Worm (Caenorhabditis elegans) whole organism, L4 larva: ENCODE measurements around the gene nucb-1.

Source experiments
- ZK337.2 ChIP-seq: fragments of 200-800 bp; sonication (Bioruptor generic); IDR thresholded peaks from 2 replicates; pipeline ENCODE4 v1.3.6; 2022; ENCODE audit warnings: missing genetic modification reagents, missing genetic modification characterization, missing compliant biosample characterization
- lin-15B ChIP-seq: fragments of 150-350 bp; sonication (generic microtip); optimal IDR thresholded peaks from 3 replicates; lab custom pipeline; 2014; ENCODE audit warnings: missing biosample characterization, missing genetic modification characterization
- nhr-6 ChIP-seq: fragments of 150-350 bp; optimal IDR thresholded peaks from 2 replicates; lab custom pipeline; 2014; ENCODE audit warnings: missing biosample characterization, missing genetic modification characterization

ce11 chrX:10228094-10228746 lies 30.7 kb downstream of the nucb-1 start, which contains the start of gene C14H10.3:
- TF ChIP-seq nhr-6 (tag; lab: Kevin White, UChicago), result no peak
- TF ChIP-seq lin-15B (tag; lab: Kevin White, UChicago), result no peak
- TF ChIP-seq ZK337.2 (GFP tag; lab: Robert Waterston, UW), result no peak
